Fruit fly (Drosophila melanogaster): Measurements from ENCODE around the gene CG4766.

CG4766 gene

DNA sequence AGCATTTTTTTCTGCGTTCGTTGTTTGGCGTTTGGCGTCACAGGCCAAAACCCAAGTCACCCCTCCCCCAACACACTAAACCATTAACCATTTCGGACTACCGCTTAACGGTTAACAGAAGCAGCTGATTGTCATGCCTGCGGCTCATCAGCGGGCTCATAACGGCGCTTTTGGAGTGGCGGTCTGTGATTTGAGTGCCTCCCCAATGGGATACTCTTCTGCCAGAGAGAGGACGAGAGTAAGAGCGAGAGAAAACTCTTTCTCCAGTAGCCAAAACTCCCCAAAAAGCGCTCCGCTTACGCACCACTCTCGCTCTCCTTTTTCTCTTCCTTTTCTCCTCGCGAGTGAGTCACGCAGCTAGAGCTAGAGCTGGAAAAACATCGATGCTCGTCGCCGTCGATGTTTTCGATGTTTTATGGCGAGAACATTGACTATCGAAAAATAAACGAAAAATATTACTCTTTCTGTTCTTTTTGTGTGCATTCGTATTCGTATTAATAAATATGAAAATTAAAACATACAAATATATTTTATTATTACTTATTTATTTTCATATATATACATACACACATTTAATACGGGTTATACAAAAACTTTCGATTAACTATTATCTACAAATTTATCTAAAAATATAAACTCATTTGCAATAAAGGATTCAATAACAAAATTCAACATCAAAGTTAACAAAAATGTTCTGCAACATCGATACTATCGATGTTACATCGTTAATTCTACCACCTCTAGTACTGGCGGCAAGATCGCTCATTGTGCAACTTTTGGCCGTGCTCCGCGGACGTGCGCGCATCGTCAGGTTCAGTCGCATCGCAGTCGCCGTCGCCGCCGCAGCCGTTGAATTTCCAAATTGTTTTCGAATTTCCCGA lies 34.8 kb downstream of the CG4766 start, which contains the start of gene Grip (continued):
- TF ChIP-seq CG8290 (GFP tag; optimal IDR thresholded peaks at IDR 0.05), result peak; percentile 64
- peak in 1 of 2 experiments; percentile 30 for TF ChIP-seq CG8290 (tag; optimal IDR thresholded peaks at IDR 0.05)
- TF ChIP-seq Lpt (GFP tag; optimal IDR thresholded peaks at IDR 0.05), result no peak
- no peak for TF ChIP-seq CG1529 (GFP tag; optimal IDR thresholded peaks at IDR 0.05)
- TF ChIP-seq CG16815 (GFP tag; optimal IDR thresholded peaks at IDR 0.05), result no peak
- no peak for TF ChIP-seq CG1602 (GFP tag; optimal IDR thresholded peaks at IDR 0.05)
- no peak for TF ChIP-seq CkIIα-i1 (GFP tag; IDR thresholded peaks at IDR 0.05)
- TF ChIP-seq Atf3 (GFP tag; optimal IDR thresholded peaks at IDR 0.05), result no peak
- no peak for TF ChIP-seq lab (GFP tag; optimal IDR thresholded peaks at IDR 0.05)
- TF ChIP-seq ase (GFP tag; IDR thresholded peaks at IDR 0.05), result no peak
- TF ChIP-seq CG3065 (GFP tag; optimal IDR thresholded peaks at IDR 0.05), result no peak
- TF ChIP-seq caup (GFP tag; optimal IDR thresholded peaks at IDR 0.05; ENCODE audit: severe bottlenecking), result no peak
- no peak for TF ChIP-seq pita (GFP tag; optimal IDR thresholded peaks at IDR 0.05)
- TF ChIP-seq CG4282 (GFP tag; optimal IDR thresholded peaks at IDR 0.05), result no peak
- peak; percentile 64 for TF ChIP-seq HLHmδ (GFP tag; optimal IDR thresholded peaks at IDR 0.05)
- no peak for TF ChIP-seq HLH3B (GFP tag; IDR thresholded peaks at IDR 0.05)
- no peak for TF ChIP-seq CG3995 (GFP tag; optimal IDR thresholded peaks at IDR 0.05)
- no peak for TF ChIP-seq grn (GFP tag; optimal IDR thresholded peaks at IDR 0.05)
- TF ChIP-seq Bdp1 (GFP tag; optimal IDR thresholded peaks at IDR 0.05), result no peak
- TF ChIP-seq CG6689 (GFP tag; IDR thresholded peaks at IDR 0.05), result no peak
- TF ChIP-seq kni (GFP tag; optimal IDR thresholded peaks at IDR 0.05), result no peak
- TF ChIP-seq CG2875 (GFP tag; optimal IDR thresholded peaks at IDR 0.05), result no peak
- TF ChIP-seq trem (tag; optimal IDR thresholded peaks at IDR 0.05), result peak; percentile 27
- peak; percentile 15 for TF ChIP-seq gfzf (GFP tag; optimal IDR thresholded peaks at IDR 0.05)
- no peak for TF ChIP-seq CG3407 (GFP tag; optimal IDR thresholded peaks at IDR 0.05)
- 0 out of 4 replicates have a peak, but pooled peaks have one; percentile 11 for TF ChIP-seq chinmo (GFP tag; IDR thresholded peaks at IDR 0.05; ENCODE audit: partially characterized antibody)
- TF ChIP-seq pb (GFP tag; optimal IDR thresholded peaks at IDR 0.05), result no peak
- TF ChIP-seq zen (tag; optimal IDR thresholded peaks at IDR 0.05), result peak; percentile 1
- TF ChIP-seq sna (GFP tag; IDR thresholded peaks at IDR 0.05; ENCODE audit: partially characterized antibody), result no peak; the same call in 1 of the 2 replicates
- TF ChIP-seq CG18262 (tag; optimal IDR thresholded peaks at IDR 0.05), result peak; percentile 76
- TF ChIP-seq CG4820 (GFP tag; optimal IDR thresholded peaks at IDR 0.05), result peak; percentile 9
- peak; percentile 9 for TF ChIP-seq CG15269 (tag; optimal IDR thresholded peaks at IDR 0.05)
- no peak for TF ChIP-seq tx (GFP tag; optimal IDR thresholded peaks at IDR 0.05)
- no peak for TF ChIP-seq Ravus (GFP tag; IDR thresholded peaks at IDR 0.05)
- no peak for TF ChIP-seq CG3847 (GFP tag; IDR thresholded peaks at IDR 0.05)
- TF ChIP-seq jumu (GFP tag; optimal IDR thresholded peaks at IDR 0.05), result no peak
- no peak; the same call in 1 of the 2 replicates for TF ChIP-seq vvl (GFP tag; IDR thresholded peaks at IDR 0.05)
- TF ChIP-seq CG5953 (GFP tag; IDR thresholded peaks at IDR 0.05), result no peak
- no peak for TF ChIP-seq hth (optimal IDR thresholded peaks at IDR 0.05)
- no peak for TF ChIP-seq CG10565 (GFP tag; optimal IDR thresholded peaks at IDR 0.05)
- TF ChIP-seq ab (GFP tag; optimal IDR thresholded peaks at IDR 0.05), result no peak
- TF ChIP-seq Atf6 (GFP tag; IDR thresholded peaks at IDR 0.05), result no peak
- TF ChIP-seq Dek (tag; optimal IDR thresholded peaks at IDR 0.05), result no peak
- no peak for TF ChIP-seq CG14667 (GFP tag; IDR thresholded peaks at IDR 0.05)
- TF ChIP-seq hb (GFP tag; IDR thresholded peaks at IDR 0.05; ENCODE audit: partially characterized antibody), result no peak
- peak; percentile 54; the same call in 1 of the 2 replicates for TF ChIP-seq CG42726 (GFP tag; IDR thresholded peaks at IDR 0.05; ENCODE audit: partially characterized antibody)
- no peak for TF ChIP-seq gsb (GFP tag; IDR thresholded peaks at IDR 0.05)
- no peak for TF ChIP-seq CG18476 (GFP tag; optimal IDR thresholded peaks at IDR 0.05)
- no peak for TF ChIP-seq mirr (GFP tag; optimal IDR thresholded peaks at IDR 0.05)
- TF ChIP-seq CG15696 (tag; optimal IDR thresholded peaks at IDR 0.05), result peak; percentile 50

Measured in whole organism, embryonic.